Fruit fly (Drosophila melanogaster): ENCODE results near the gene tgo.

Gene tgo

dm6 chr3R:9057398-9058058 is 37.7 kb upstream of the tgo start (continued):
- TF ChIP-seq Vsx1 (GFP tag; optimal IDR thresholded peaks at IDR 0.05), result peak; percentile 99
- peak in 1 of 2 experiments; percentile 66 for TF ChIP-seq crp (GFP tag; optimal IDR thresholded peaks at IDR 0.05)
- peak; percentile 99 for TF ChIP-seq CG18599 (GFP tag; optimal IDR thresholded peaks at IDR 0.05)
- TF ChIP-seq bigmax (GFP tag; optimal IDR thresholded peaks at IDR 0.05), result no peak
- peak; percentile 86 for TF ChIP-seq lbe (GFP tag; optimal IDR thresholded peaks at IDR 0.05)
- TF ChIP-seq Myb (GFP tag; optimal IDR thresholded peaks at IDR 0.05), result peak; percentile 47
- TF ChIP-seq Side (GFP tag; optimal IDR thresholded peaks at IDR 0.05), result peak; percentile 66
- TF ChIP-seq gfzf (GFP tag; optimal IDR thresholded peaks at IDR 0.05), result no peak
- TF ChIP-seq CG5953 (GFP tag; IDR thresholded peaks at IDR 0.05), result no peak
- TF ChIP-seq CG2875 (GFP tag; optimal IDR thresholded peaks at IDR 0.05), result peak; percentile 94
- no peak for TF ChIP-seq E2f1 (GFP tag; IDR thresholded peaks at IDR 0.05)
- no peak for TF ChIP-seq Mrtf (GFP tag; IDR thresholded peaks at IDR 0.05)
- TF ChIP-seq CG8478 (optimal IDR thresholded peaks at IDR 0.05), result no peak
- peak; percentile 95 for TF ChIP-seq HmgZ (tag; optimal IDR thresholded peaks at IDR 0.05)
- TF ChIP-seq rib (GFP tag; IDR thresholded peaks at IDR 0.05), result no peak
- peak; percentile 59 to 96 for TF ChIP-seq dpn (GFP tag; optimal IDR thresholded peaks at IDR 0.05)
- TF ChIP-seq Usf (GFP tag; optimal IDR thresholded peaks at IDR 0.05), result peak; percentile 92
- TF ChIP-seq CG9727 (GFP tag; optimal IDR thresholded peaks at IDR 0.05), result peak; percentile 99
- TF ChIP-seq esg (GFP tag; conservative IDR thresholded peaks at IDR 0.05), result no peak
- TF ChIP-seq croc (GFP tag; conservative IDR thresholded peaks at IDR 0.05), result peak; percentile 90
- TF ChIP-seq H15 (GFP tag; IDR thresholded peaks at IDR 0.05), result no peak
- TF ChIP-seq Kr (GFP tag; optimal IDR thresholded peaks at IDR 0.05), result peak; percentile 91
- TF ChIP-seq grau (tag; optimal IDR thresholded peaks at IDR 0.05), result peak; percentile 99
- TF ChIP-seq CG14014 (GFP tag; IDR thresholded peaks at IDR 0.05), result no peak
- TF ChIP-seq CG8924 (tag; optimal IDR thresholded peaks at IDR 0.05), result peak; percentile 100
- TF ChIP-seq pan (optimal IDR thresholded peaks at IDR 0.05), result no peak
- TF ChIP-seq pan (GFP tag; optimal IDR thresholded peaks at IDR 0.05 in 1 of 2, IDR thresholded peaks at IDR 0.05 in 1 of 2), result no peak
- TF ChIP-seq NK7.1 (GFP tag; optimal IDR thresholded peaks at IDR 0.05), result no peak
- TF ChIP-seq twi (tag; optimal IDR thresholded peaks at IDR 0.05), result peak; percentile 97
- peak; percentile 89 for TF ChIP-seq CG8281 (tag; optimal IDR thresholded peaks at IDR 0.05)
- peak; percentile 99 for TF ChIP-seq nmo (GFP tag; optimal IDR thresholded peaks at IDR 0.05)
- TF ChIP-seq fru (optimal IDR thresholded peaks at IDR 0.05), result no peak
- peak; percentile 95 for TF ChIP-seq CG6813 (GFP tag; optimal IDR thresholded peaks at IDR 0.05)
- TF ChIP-seq CG31365 (tag; optimal IDR thresholded peaks at IDR 0.05), result peak; percentile 64
- TF ChIP-seq CG4328 (GFP tag; optimal IDR thresholded peaks at IDR 0.05), result peak; percentile 98
- peak; percentile 77 for TF ChIP-seq Jarid2 (GFP tag; optimal IDR thresholded peaks at IDR 0.05)
- peak; percentile 98 for TF ChIP-seq Ssrp (tag; optimal IDR thresholded peaks at IDR 0.05)
- TF ChIP-seq prd (optimal IDR thresholded peaks at IDR 0.05), result no peak
- no peak for TF ChIP-seq prd (GFP tag; IDR thresholded peaks at IDR 0.05)
- peak; percentile 92 for TF ChIP-seq kah (GFP tag; optimal IDR thresholded peaks at IDR 0.05)
- no peak for TF ChIP-seq slbo (GFP tag; IDR thresholded peaks at IDR 0.05)
- no peak for TF ChIP-seq CG2129 (GFP tag; IDR thresholded peaks at IDR 0.05; ENCODE audit: partially characterized antibody)
- TF ChIP-seq CG6654 (GFP tag; optimal IDR thresholded peaks at IDR 0.05), result peak; percentile 84
- peak; percentile 97 for TF ChIP-seq caup (GFP tag; optimal IDR thresholded peaks at IDR 0.05; ENCODE audit: severe bottlenecking)
- no peak for TF ChIP-seq CG32772 (GFP tag; IDR thresholded peaks at IDR 0.05)
- TF ChIP-seq CG31224 (GFP tag; IDR thresholded peaks at IDR 0.05), result no peak
- no peak for TF ChIP-seq inv (GFP tag; IDR thresholded peaks at IDR 0.05; ENCODE audit: partially characterized antibody)
- TF ChIP-seq Hr78 (GFP tag; optimal IDR thresholded peaks at IDR 0.05), result peak in 1 of 2 experiments; percentile 97
- TF ChIP-seq fd64A (GFP tag; optimal IDR thresholded peaks at IDR 0.05), result peak; percentile 67
- TF ChIP-seq z (GFP tag; IDR thresholded peaks at IDR 0.05), result no peak

Data from whole organism, embryonic.